Worm (Caenorhabditis elegans) whole organism, L3 larva: ENCODE data around the gene ras-2.

Experiments used
- aly-2 ChIP-seq: fragments of 150-350 bp; optimal IDR thresholded peaks from 2 replicates; lab custom pipeline; 2014; ENCODE audit warnings: missing biosample characterization, missing genetic modification characterization
- ama-1 ChIP-seq: fragments of 150-350 bp; optimal IDR thresholded peaks from 2 replicates; lab custom pipeline; 2018
- elt-2 ChIP-seq: sonication (generic microtip); optimal IDR thresholded peaks from 2 replicates; lab custom pipeline; 2016; ENCODE audit warnings: missing genetic modification reagents, mild to moderate bottlenecking, missing genetic modification characterization, missing compliant biosample characterization
- fkh-10 ChIP-seq: sonication (generic microtip); optimal IDR thresholded peaks from 2 replicates; lab custom pipeline; 2017; ENCODE audit warnings: missing biosample characterization, missing genetic modification reagents, missing genetic modification characterization
- fkh-2 ChIP-seq: fragments of 150-350 bp; optimal IDR thresholded peaks from 2 replicates; lab custom pipeline; 2014; ENCODE audit warnings: missing biosample characterization, missing genetic modification reagents, missing genetic modification characterization
- nfya-1 ChIP-seq: sonication (generic microtip); optimal IDR thresholded peaks from 2 replicates; lab custom pipeline; 2017; ENCODE audit warnings: missing genetic modification characterization, mild to moderate bottlenecking, missing compliant biosample characterization, antibody characterized with exemption, moderate library complexity; ENCODE audit not compliant: insufficient read depth
- nhr-67 ChIP-seq: fragments of 150-350 bp; optimal IDR thresholded peaks from 2 replicates; lab custom pipeline; 2014; ENCODE audit warnings: missing biosample characterization, missing genetic modification characterization
- sea-2 ChIP-seq: fragments of 150-350 bp; sonication (generic microtip); optimal IDR thresholded peaks from 4 replicates; lab custom pipeline; 2014; ENCODE audit warnings: missing biosample characterization, missing genetic modification reagents, missing genetic modification characterization
- snpc-4 ChIP-seq: fragments of 150-350 bp; optimal IDR thresholded peaks from 2 replicates; lab custom pipeline; 2014; ENCODE audit warnings: missing biosample characterization, missing genetic modification characterization
- unc-39 ChIP-seq: sonication (generic microtip); optimal IDR thresholded peaks from 4 replicates; lab custom pipeline; 2017; ENCODE audit warnings: missing biosample characterization, missing genetic modification characterization
- unc-62 ChIP-seq: fragments of 150-350 bp; sonication (generic microtip); optimal IDR thresholded peaks from 4 replicates; lab custom pipeline; 2014; ENCODE audit warnings: missing biosample characterization, missing genetic modification reagents, missing genetic modification characterization
- zag-1 ChIP-seq: fragments of 150-350 bp; optimal IDR thresholded peaks from 2 replicates; lab custom pipeline; 2014; ENCODE audit warnings: missing biosample characterization, missing genetic modification characterization
- ztf-11 ChIP-seq: fragments of 150-350 bp; optimal IDR thresholded peaks from 2 replicates; lab custom pipeline; 2014; ENCODE audit warnings: missing biosample characterization, missing genetic modification characterization

ce11 chrIII:4699922-4700321, 40.0 kb downstream of the ras-2 start, which contains the start of gene sel-13:
- TF ChIP-seq aly-2 (tag; lab: Kevin White, UChicago) (no peak), zag-1 (no peak), snpc-4 (no peak), nhr-67 (tag; lab: Kevin White, UChicago) (no peak), unc-39 (no peak), sea-2 (GFP tag; lab: Kevin White, UChicago) (no peak), nfya-1 (no peak), unc-62 (GFP tag; lab: Kevin White, UChicago) (no peak), elt-2 (tag; lab: Kevin White, UChicago) (no peak), fkh-10 (no peak), fkh-2 (no peak), ztf-11 (no peak), ama-1 (lab: Kevin White, UChicago) (no peak)
